Fruit fly (Drosophila melanogaster) whole organism, prepupa: ENCODE measurements around the gene RNaseX25.

Experiments
- CG6276 ChIP-seq: fragments of 200-800 bp; sonication (Bioruptor generic); optimal IDR thresholded peaks from 2 replicates; lab custom pipeline; 2017; ENCODE audit warnings: missing biosample characterization, mild to moderate bottlenecking, missing genetic modification characterization
- CG6854 ChIP-seq: fragments of 200-800 bp; sonication (Bioruptor generic); optimal IDR thresholded peaks from 2 replicates; lab custom pipeline; 2017; ENCODE audit warnings: missing biosample characterization, mild to moderate bottlenecking, missing genetic modification characterization
- Hr39 ChIP-seq: fragments of 200-800 bp; sonication (Bioruptor generic); optimal IDR thresholded peaks from 2 replicates; lab custom pipeline; 2016; ENCODE audit warnings: missing biosample characterization, missing genetic modification characterization
- Met ChIP-seq: fragments of 200-800 bp; sonication (Bioruptor generic); optimal IDR thresholded peaks from 3 replicates; lab custom pipeline; 2016; ENCODE audit warnings: missing biosample characterization, missing genetic modification characterization
- eg ChIP-seq: fragments of 200-800 bp; sonication (Bioruptor generic); IDR thresholded peaks from 3 replicates; pipeline ENCODE4 v1.3.6; 2022; ENCODE audit warnings: missing biosample characterization, missing genetic modification characterization
- fd59A ChIP-seq: fragments of 200-800 bp; sonication (Bioruptor generic); optimal IDR thresholded peaks from 2 replicates; lab custom pipeline; 2017; ENCODE audit warnings: missing biosample characterization, mild to moderate bottlenecking, missing genetic modification characterization, missing genetic modification reagents
- ss ChIP-seq, 2 experiments: fragments of 200-800 bp; sonication (Bioruptor generic); optimal IDR thresholded peaks; 2 replicates in 1 of 2; 3 replicates in 1 of 2; lab custom pipeline; 2017 to 2018; ENCODE audit warnings: mild to moderate bottlenecking in 2 of 2, missing biosample characterization in 2 of 2, missing genetic modification characterization in 2 of 2, moderate library complexity in 1 of 2

dm6 chr3L:7981956-7982355 lies 11.6 kb downstream of the RNaseX25 start:
- TF ChIP-seq eg (GFP tag; lab: Robert Waterston, UW) (no peak), CG6854 (GFP tag; lab: Kevin White, UChicago) (no peak), Hr39 (GFP tag; lab: Kevin White, UChicago) (no peak), fd59A (GFP tag; lab: Kevin White, UChicago) (no peak), ss (GFP tag; optimal IDR thresholded peaks at IDR 0.05; lab: Kevin White, UChicago) (no peak), CG6276 (GFP tag; lab: Kevin White, UChicago) (no peak), Met (GFP tag; lab: Kevin White, UChicago) (no peak)
